Worm (Caenorhabditis elegans) whole organism, young adult: Measurements from ENCODE around the gene lam-1.
A peak's percentile ranks its signal among the peaks of the same experiment; 100 is the strongest.

ENCODE experiments used
- B0019.2 ChIP-seq: fragments of 200-800 bp; sonication (Bioruptor generic); conservative IDR thresholded peaks from 2 replicates; pipeline ENCODE4 v1.3.6; 2022; ENCODE audit warnings: missing genetic modification reagents, missing genetic modification characterization, missing compliant biosample characterization
- C17E4.6 ChIP-seq: fragments of 200-800 bp; sonication (Bioruptor generic); IDR thresholded peaks from 2 replicates; pipeline ENCODE4 v1.3.6; 2022; ENCODE audit warnings: missing genetic modification reagents, missing genetic modification characterization, missing compliant biosample characterization
- D2030.7 ChIP-seq: fragments of 200-800 bp; sonication (Bioruptor generic); IDR thresholded peaks from 2 replicates; pipeline ENCODE4 v1.3.6; 2022; ENCODE audit warnings: missing genetic modification reagents, missing genetic modification characterization, missing compliant biosample characterization
- F23B12.7 ChIP-seq: sonication (generic microtip); optimal IDR thresholded peaks from 2 replicates; lab custom pipeline; 2017; ENCODE audit warnings: missing genetic modification characterization, mild to moderate bottlenecking, missing compliant biosample characterization, antibody characterized with exemption, moderate library complexity; ENCODE audit not compliant: insufficient read depth
- F33H1.4 ChIP-seq: fragments of 200-800 bp; sonication (Bioruptor generic); IDR thresholded peaks from 2 replicates; pipeline ENCODE4 v1.3.6; 2022; ENCODE audit warnings: missing genetic modification reagents, missing genetic modification characterization, missing compliant biosample characterization
- F52B5.7 ChIP-seq: sonication (generic microtip); optimal IDR thresholded peaks from 2 replicates; lab custom pipeline; 2016; ENCODE audit warnings: mild to moderate bottlenecking, missing genetic modification characterization, missing compliant biosample characterization
- F55B11.4 ChIP-seq: sonication (generic microtip); optimal IDR thresholded peaks from 2 replicates; lab custom pipeline; 2016; ENCODE audit warnings: missing compliant biosample characterization, missing genetic modification characterization, borderline replicate concordance; ENCODE audit not compliant: insufficient read depth
- K11D2.4 ChIP-seq: fragments of 200-800 bp; sonication (Bioruptor generic); IDR thresholded peaks from 2 replicates; pipeline ENCODE4 v1.3.6; 2022; ENCODE audit warnings: missing genetic modification reagents, missing genetic modification characterization, missing compliant biosample characterization
- K12H6.12 ChIP-seq: fragments of 200-800 bp; sonication (Bioruptor generic); optimal IDR thresholded peaks from 2 replicates; lab custom pipeline; 2018; ENCODE audit warnings: mild to moderate bottlenecking, missing genetic modification characterization, missing compliant biosample characterization
- Y67H2A.10 ChIP-seq: fragments of 200-800 bp; sonication (Bioruptor generic); conservative IDR thresholded peaks from 2 replicates; pipeline ENCODE4 v1.3.6; 2022; ENCODE audit warnings: missing genetic modification reagents, missing genetic modification characterization, missing compliant biosample characterization
- Y79H2A.3 ChIP-seq: fragments of 200-800 bp; sonication (Bioruptor generic); conservative IDR thresholded peaks from 2 replicates; pipeline ENCODE4 v1.3.6; 2022; ENCODE audit warnings: missing genetic modification reagents, missing genetic modification characterization, missing compliant biosample characterization
- Y95B8A.8 ChIP-seq: fragments of 200-800 bp; sonication (Bioruptor generic); IDR thresholded peaks from 2 replicates; pipeline ENCODE4 v1.3.6; 2022; ENCODE audit warnings: missing genetic modification reagents, missing genetic modification characterization, missing compliant biosample characterization
- ama-1 ChIP-seq, 3 experiments: fragments of 150-350 bp in 1 of 3; sonication (generic microtip) in 2 of 3; optimal IDR thresholded peaks; 2 replicates each; lab custom pipeline; 2014 to 2018; ENCODE audit warnings: missing biosample characterization in 2 of 3, missing genetic modification characterization in 2 of 3, missing genetic modification reagents in 2 of 3
- athp-1 ChIP-seq: sonication (generic microtip); optimal IDR thresholded peaks from 2 replicates; lab custom pipeline; 2017; ENCODE audit warnings: mild to moderate bottlenecking, missing genetic modification characterization, missing compliant biosample characterization
- attf-5 ChIP-seq: fragments of 200-800 bp; sonication (Bioruptor generic); optimal IDR thresholded peaks from 2 replicates; lab custom pipeline; 2018; ENCODE audit warnings: mild to moderate bottlenecking, missing genetic modification characterization, missing compliant biosample characterization
- attf-6 ChIP-seq: fragments of 200-800 bp; sonication (Bioruptor generic); IDR thresholded peaks from 2 replicates; pipeline ENCODE4 v1.3.6; 2022; ENCODE audit warnings: missing genetic modification reagents, missing genetic modification characterization, missing compliant biosample characterization
- bed-2 ChIP-seq: fragments of 200-800 bp; sonication (Bioruptor generic); IDR thresholded peaks from 2 replicates; pipeline ENCODE4 v1.3.6; 2022; ENCODE audit warnings: missing genetic modification reagents, missing genetic modification characterization, missing compliant biosample characterization
- cebp-1 ChIP-seq, 2 experiments: fragments of 200-800 bp in 1 of 2; sonication (Bioruptor generic) in 1 of 2; sonication (generic microtip) in 1 of 2; IDR thresholded peaks in 1 of 2; optimal IDR thresholded peaks in 1 of 2; 2 replicates each; pipeline versions ENCODE4 v1.3.6 to Lab custom; 2017 to 2022; ENCODE audit warnings: missing compliant biosample characterization in 2 of 2, missing genetic modification characterization in 2 of 2, mild to moderate bottlenecking in 1 of 2, missing genetic modification reagents in 1 of 2, moderate library complexity in 1 of 2
- ceh-27 ChIP-seq: fragments of 200-800 bp; sonication (Bioruptor generic); optimal IDR thresholded peaks from 2 replicates; lab custom pipeline; 2018; ENCODE audit warnings: mild to moderate bottlenecking, missing genetic modification characterization, moderate library complexity, missing compliant biosample characterization
- dox-1 ChIP-seq: fragments of 200-800 bp; sonication (Bioruptor generic); IDR thresholded peaks from 2 replicates; pipeline ENCODE4 v1.3.6; 2022; ENCODE audit warnings: missing genetic modification reagents, missing genetic modification characterization, missing compliant biosample characterization
- dpl-1 ChIP-seq: fragments of 150-350 bp; optimal IDR thresholded peaks from 2 replicates; lab custom pipeline; 2014; ENCODE audit warnings: missing biosample characterization, missing genetic modification reagents, missing genetic modification characterization
- efl-1 ChIP-seq: fragments of 150-350 bp; optimal IDR thresholded peaks from 2 replicates; lab custom pipeline; 2014; ENCODE audit warnings: missing biosample characterization, missing genetic modification reagents, missing genetic modification characterization
- ekl-4 ChIP-seq: fragments of 200-800 bp; sonication (Bioruptor generic); IDR thresholded peaks from 2 replicates; pipeline ENCODE4 v1.3.6; 2022; ENCODE audit warnings: missing genetic modification reagents, missing genetic modification characterization, missing compliant biosample characterization
- hlh-26 ChIP-seq: fragments of 200-800 bp; sonication (Bioruptor generic); conservative IDR thresholded peaks from 2 replicates; pipeline ENCODE4 v1.3.6; 2022; ENCODE audit warnings: missing genetic modification reagents, missing genetic modification characterization, missing compliant biosample characterization
- hmg-1.2 ChIP-seq: fragments of 200-800 bp; sonication (Bioruptor generic); IDR thresholded peaks from 2 replicates; pipeline ENCODE4 v1.3.6; 2022; ENCODE audit warnings: missing genetic modification reagents, missing genetic modification characterization, missing compliant biosample characterization
- hmg-20 ChIP-seq: fragments of 200-800 bp; sonication (Bioruptor generic); IDR thresholded peaks from 2 replicates; pipeline ENCODE4 v1.3.6; 2022; ENCODE audit warnings: missing genetic modification reagents, missing genetic modification characterization, missing compliant biosample characterization
- hrde-1 ChIP-seq: sonication (generic microtip); optimal IDR thresholded peaks from 2 replicates; lab custom pipeline; 2016; ENCODE audit warnings: missing genetic modification characterization, mild to moderate bottlenecking, missing compliant biosample characterization, moderate library complexity, missing genotype, missing genetic modification reagents, borderline replicate concordance
- let-607 ChIP-seq, 2 experiments: fragments of 200-800 bp in 1 of 2; sonication (Bioruptor generic) in 1 of 2; sonication (generic microtip) in 1 of 2; optimal IDR thresholded peaks; 2 replicates each; lab custom pipeline; 2016 to 2018; ENCODE audit warnings: mild to moderate bottlenecking in 2 of 2, missing compliant biosample characterization in 2 of 2, missing genetic modification characterization in 2 of 2, moderate library complexity in 2 of 2, missing genotype in 1 of 2
- lin-40 ChIP-seq: sonication (generic microtip); optimal IDR thresholded peaks from 2 replicates; lab custom pipeline; 2016; ENCODE audit warnings: missing genetic modification characterization, mild to moderate bottlenecking, missing compliant biosample characterization, missing genotype, missing genetic modification reagents
- lin-54 ChIP-seq: fragments of 200-800 bp; sonication (Bioruptor generic); optimal IDR thresholded peaks from 2 replicates; lab custom pipeline; 2018; ENCODE audit warnings: mild to moderate bottlenecking, missing genetic modification characterization, missing compliant biosample characterization
- lsl-1 ChIP-seq: fragments of 200-800 bp; sonication (Bioruptor generic); optimal IDR thresholded peaks from 2 replicates; lab custom pipeline; 2018; ENCODE audit warnings: mild to moderate bottlenecking, missing genetic modification characterization, moderate library complexity, missing compliant biosample characterization
- madf-3 ChIP-seq: fragments of 200-800 bp; sonication (Bioruptor generic); IDR thresholded peaks from 2 replicates; pipeline ENCODE4 v1.3.6; 2022; ENCODE audit warnings: missing genetic modification reagents, missing genetic modification characterization, missing compliant biosample characterization
- madf-6 ChIP-seq: fragments of 200-800 bp; sonication (Bioruptor generic); IDR thresholded peaks from 2 replicates; pipeline ENCODE4 v1.3.6; 2022; ENCODE audit warnings: missing genetic modification reagents, missing genetic modification characterization, missing compliant biosample characterization
- mcd-1 ChIP-seq: fragments of 200-800 bp; sonication (Bioruptor generic); IDR thresholded peaks from 2 replicates; pipeline ENCODE4 v1.3.6; 2022; ENCODE audit warnings: missing genetic modification reagents, missing genetic modification characterization, missing compliant biosample characterization
- mes-4 ChIP-seq: sonication (generic microtip); optimal IDR thresholded peaks from 2 replicates; lab custom pipeline; 2016; ENCODE audit warnings: missing genotype, missing genetic modification characterization, missing compliant biosample characterization
- nfya-2 ChIP-seq: fragments of 200-800 bp; sonication (Bioruptor generic); IDR thresholded peaks from 2 replicates; pipeline ENCODE4 v1.3.6; 2022; ENCODE audit warnings: missing genetic modification reagents, missing genetic modification characterization, missing compliant biosample characterization
- snpc-1.3 ChIP-seq: sonication (generic microtip); optimal IDR thresholded peaks from 2 replicates; lab custom pipeline; 2017; ENCODE audit warnings: missing genetic modification characterization, mild to moderate bottlenecking, missing compliant biosample characterization, antibody characterized with exemption, moderate library complexity, missing genotype, missing genetic modification reagents; ENCODE audit not compliant: insufficient read depth
- snpc-3.4 ChIP-seq: sonication (generic microtip); optimal IDR thresholded peaks from 2 replicates; lab custom pipeline; 2017; ENCODE audit warnings: missing genetic modification characterization, mild to moderate bottlenecking, missing compliant biosample characterization, antibody characterized with exemption, moderate library complexity, missing genotype, missing genetic modification reagents
- snpc-4 ChIP-seq, 5 experiments: fragments of 150-350 bp in 1 of 5; sonication (generic microtip) in 4 of 5; optimal IDR thresholded peaks; 2 replicates each; lab custom pipeline; 2014 to 2018; ENCODE audit warnings: missing genetic modification characterization in 5 of 5, missing biosample characterization in 3 of 5, antibody characterized with exemption in 2 of 5, mild to moderate bottlenecking in 2 of 5, missing compliant biosample characterization in 2 of 5, missing genotype in 2 of 5, moderate library complexity in 2 of 5, missing genetic modification reagents in 1 of 5
- somi-1 ChIP-seq: fragments of 200-800 bp; sonication (Bioruptor generic); optimal IDR thresholded peaks from 2 replicates; lab custom pipeline; 2018; ENCODE audit warnings: mild to moderate bottlenecking, missing genetic modification characterization, missing compliant biosample characterization
- tbp1 ChIP-seq: fragments of 200-800 bp; sonication (Bioruptor generic); optimal IDR thresholded peaks from 2 replicates; lab custom pipeline; 2018; ENCODE audit warnings: mild to moderate bottlenecking, missing genetic modification characterization, missing compliant biosample characterization
- tlf-1 ChIP-seq: fragments of 200-800 bp; sonication (Bioruptor generic); optimal IDR thresholded peaks from 2 replicates; lab custom pipeline; 2018; ENCODE audit warnings: mild to moderate bottlenecking, missing genetic modification characterization, missing compliant biosample characterization
- ztf-18 ChIP-seq: sonication (generic microtip); optimal IDR thresholded peaks from 2 replicates; lab custom pipeline; 2016; ENCODE audit warnings: missing genotype, mild to moderate bottlenecking, missing genetic modification characterization, missing compliant biosample characterization

The lam-1 gene

DNA sequence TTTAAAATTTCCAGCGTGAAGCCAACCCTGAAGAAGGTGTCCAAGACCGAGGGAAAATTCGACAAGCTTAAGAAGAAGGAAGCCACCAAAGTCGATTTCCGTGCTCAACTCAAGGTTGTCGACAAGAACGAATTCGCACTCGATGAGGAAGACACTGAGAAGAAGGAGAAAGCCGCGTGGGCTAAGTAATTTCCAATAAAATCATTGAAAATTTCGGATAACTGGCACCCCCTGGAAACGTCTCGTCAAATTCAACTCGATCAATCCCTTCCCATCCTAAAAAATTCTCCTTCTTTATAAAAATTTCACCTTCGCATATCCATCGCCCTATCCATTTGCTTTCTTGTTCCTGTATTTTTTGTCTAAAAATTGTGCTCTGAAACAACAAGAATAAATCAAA, 33.6 kb downstream of the lam-1 start:
- peak; percentile 75 for TF ChIP-seq Y79H2A.3 (GFP tag; lab: Robert Waterston, UW)
- TF ChIP-seq ekl-4 (GFP tag; lab: Robert Waterston, UW): 0 out of 2 replicates have a peak, but pooled peaks have one; percentile 19
- 0 out of 2 replicates have a peak, but pooled peaks have one; percentile 41 for TF ChIP-seq attf-6 (GFP tag; lab: Robert Waterston, UW)
- peak; percentile 3 for TF ChIP-seq hrde-1 (tag; lab: Kevin White, UChicago)
- no peak for TF ChIP-seq K11D2.4 (GFP tag; lab: Robert Waterston, UW)
- no peak for TF ChIP-seq bed-2 (GFP tag; lab: Robert Waterston, UW)
- no peak for TF ChIP-seq Y95B8A.8 (GFP tag; lab: Robert Waterston, UW)
- TF ChIP-seq ama-1 (optimal IDR thresholded peaks at IDR 0.05; lab: Kevin White, UChicago): no peak
- TF ChIP-seq ama-1 (GFP tag; optimal IDR thresholded peaks at IDR 0.05; lab: Kevin White, UChicago): peak in 1 of 2 experiments; percentile 22
- TF ChIP-seq ztf-18 (tag; lab: Kevin White, UChicago): no peak
- TF ChIP-seq snpc-4 (GFP tag; optimal IDR thresholded peaks at IDR 0.05; lab: Kevin White, UChicago): no peak
- peak in 1 of 4 experiments; percentile 74 for TF ChIP-seq snpc-4 (tag; optimal IDR thresholded peaks at IDR 0.05; lab: Kevin White, UChicago)
- TF ChIP-seq, all 124 proteins: peak for 6

DNA sequence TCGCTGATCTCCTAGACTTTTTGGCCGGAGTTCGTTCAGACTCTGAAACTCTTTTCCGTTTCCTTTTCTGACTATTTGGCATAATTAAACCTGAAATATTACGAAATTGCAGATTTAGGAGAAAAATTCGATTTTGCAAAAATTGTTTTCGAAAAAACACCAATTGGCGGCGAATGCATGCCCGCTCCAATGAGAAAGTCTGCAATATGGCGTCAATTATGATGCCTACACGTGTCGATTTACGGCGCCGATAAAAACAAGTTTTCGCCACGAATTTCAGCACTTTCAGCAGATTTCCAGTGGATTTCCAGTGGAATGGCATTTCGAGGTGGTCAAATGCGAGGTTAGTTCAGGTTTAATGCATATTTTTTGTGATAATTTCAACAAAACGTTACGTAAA, 36.3 kb downstream of the lam-1 start, which contains the start of the genes Y59E9AL.36 and nbet-1:
Gene Y59E9AL.36, minus strand, starts transcription at position 92 of the 400 bp plus-strand sequence.
Gene nbet-1, plus strand, starts transcription at position 112 of the 400 bp plus-strand sequence.
- TF ChIP-seq B0019.2 (no peak), K12H6.12 (tag; lab: Kevin White, UChicago) (peak; percentile 36), F55B11.4 (tag; lab: Kevin White, UChicago) (no peak), attf-5 (peak; percentile 93), dox-1 (GFP tag; lab: Robert Waterston, UW) (peak; percentile 86; the same call in 1 of the 2 replicates), lin-40 (tag; lab: Kevin White, UChicago) (peak; percentile 23), hlh-26 (GFP tag; lab: Robert Waterston, UW) (no peak), lin-54 (GFP tag; lab: Kevin White, UChicago) (peak; percentile 71), mes-4 (no peak), snpc-1.3 (tag; lab: Kevin White, UChicago) (peak; percentile 61), ztf-18 (tag; lab: Kevin White, UChicago) (peak; percentile 64), F33H1.4 (peak; percentile 60; the same call in 1 of the 2 replicates), dpl-1 (GFP tag; lab: Kevin White, UChicago) (peak; percentile 4), madf-6 (GFP tag; lab: Robert Waterston, UW) (peak; percentile 57), snpc-3.4 (no peak), hmg-1.2 (GFP tag; lab: Robert Waterston, UW) (peak; percentile 49), mcd-1 (GFP tag; lab: Robert Waterston, UW) (peak; percentile 94), tlf-1 (GFP tag; lab: Kevin White, UChicago) (peak; percentile 64), Y67H2A.10 (GFP tag; lab: Robert Waterston, UW) (no peak), madf-3 (no peak), F52B5.7 (no peak), F23B12.7 (tag; lab: Kevin White, UChicago) (peak; percentile 72), C17E4.6 (GFP tag; lab: Robert Waterston, UW) (0 out of 2 replicates have a peak, but pooled peaks have one; percentile 14), somi-1 (GFP tag; lab: Kevin White, UChicago) (no peak), ceh-27 (GFP tag; lab: Kevin White, UChicago) (peak; percentile 41), attf-6 (GFP tag; lab: Robert Waterston, UW) (0 out of 2 replicates have a peak, but pooled peaks have one; percentile 35), cebp-1 (GFP tag; IDR thresholded peaks at IDR 0.05; lab: Robert Waterston, UW) (no peak), cebp-1 (tag; optimal IDR thresholded peaks at IDR 0.05; lab: Kevin White, UChicago) (no peak), K11D2.4 (GFP tag; lab: Robert Waterston, UW) (peak; percentile 42; the same call in 1 of the 2 replicates), D2030.7 (GFP tag; lab: Robert Waterston, UW) (peak; percentile 48), athp-1 (tag; lab: Kevin White, UChicago) (peak; percentile 75), tbp1 (GFP tag; lab: Kevin White, UChicago) (peak; percentile 67), let-607 (tag; optimal IDR thresholded peaks at IDR 0.05; lab: Kevin White, UChicago) (peak; percentile 95 to 97), nfya-2 (GFP tag; lab: Robert Waterston, UW) (no peak), efl-1 (GFP tag; lab: Kevin White, UChicago) (peak; percentile 67), lsl-1 (GFP tag; lab: Kevin White, UChicago) (peak; percentile 60), hmg-20 (no peak)
